Fruit fly (Drosophila melanogaster) whole organism, embryonic: ENCODE results near the gene Ppat-Dpck.

Source experiments
- CG17802 ChIP-seq: fragments of 200-800 bp; sonication (Bioruptor generic); optimal IDR thresholded peaks from 2 replicates; lab custom pipeline; 2018; ENCODE audit warnings: missing biosample characterization, mild to moderate bottlenecking, missing genetic modification characterization, moderate library complexity
- esg ChIP-seq: fragments of 200-800 bp; sonication (Bioruptor generic); conservative IDR thresholded peaks from 2 replicates; pipeline ENCODE4 v1.3.6; 2022; ENCODE audit warnings: missing biosample characterization, missing genetic modification characterization

- TF ChIP-seq CG17802 (tag; lab: Kevin White, UChicago) (peak; percentile 31), esg (peak; percentile 81)
Observed at dm6 chr3L:5770817-5771425, 2.3 kb upstream of the Ppat-Dpck start.
